Fruit fly (Drosophila melanogaster) whole organism, embryonic: ENCODE data around the gene Rbp.

Experiments used
- CG10321 ChIP-seq: fragments of 200-800 bp; sonication (Bioruptor generic); IDR thresholded peaks from 2 replicates; pipeline ENCODE4 v1.3.6; 2022; ENCODE audit warnings: missing biosample characterization, missing genetic modification characterization
- CG13624 ChIP-seq: fragments of 200-800 bp; sonication (Bioruptor generic); optimal IDR thresholded peaks from 2 replicates; lab custom pipeline; 2016; ENCODE audit warnings: missing biosample characterization, missing genetic modification characterization
- CG14710 ChIP-seq: fragments of 200-800 bp; sonication (Bioruptor generic); optimal IDR thresholded peaks from 3 replicates; lab custom pipeline; 2019; ENCODE audit warnings: missing biosample characterization, mild to moderate bottlenecking, missing genetic modification characterization, moderate library complexity
- CG14860 ChIP-seq: fragments of 200-800 bp; sonication (Bioruptor generic); IDR thresholded peaks from 3 replicates; pipeline ENCODE4 v1.3.6; 2022; ENCODE audit warnings: missing biosample characterization, missing genetic modification characterization; ENCODE audit not compliant: partially characterized antibody
- CG17802 ChIP-seq: fragments of 200-800 bp; sonication (Bioruptor generic); optimal IDR thresholded peaks from 2 replicates; lab custom pipeline; 2018; ENCODE audit warnings: missing biosample characterization, mild to moderate bottlenecking, missing genetic modification characterization, moderate library complexity
- CG30020 ChIP-seq: fragments of 200-800 bp; optimal IDR thresholded peaks from 2 replicates; lab custom pipeline; 2019; ENCODE audit warnings: missing biosample characterization, mild to moderate bottlenecking, missing genetic modification characterization, moderate library complexity
- CG34224 ChIP-seq: fragments of 200-800 bp; sonication (Bioruptor generic); IDR thresholded peaks from 3 replicates; pipeline ENCODE4 v1.3.6; 2022; ENCODE audit warnings: missing biosample characterization, missing genetic modification characterization; ENCODE audit not compliant: partially characterized antibody
- CG4730 ChIP-seq: fragments of 200-800 bp; sonication (Bioruptor generic); IDR thresholded peaks from 2 replicates; pipeline ENCODE4 v1.3.6; 2022; ENCODE audit warnings: missing biosample characterization, missing genetic modification characterization
- CG6683 ChIP-seq: fragments of 200-800 bp; sonication (Bioruptor generic); optimal IDR thresholded peaks from 2 replicates; lab custom pipeline; 2017; ENCODE audit warnings: missing biosample characterization, mild to moderate bottlenecking, missing genetic modification characterization, missing genetic modification reagents
- CG7271 ChIP-seq: fragments of 200-800 bp; sonication (Bioruptor generic); optimal IDR thresholded peaks from 2 replicates; lab custom pipeline; 2018; ENCODE audit warnings: missing biosample characterization, mild to moderate bottlenecking, missing genetic modification characterization, moderate library complexity
- CG7786 ChIP-seq: fragments of 200-800 bp; sonication (Bioruptor generic); optimal IDR thresholded peaks from 2 replicates; lab custom pipeline; 2016; ENCODE audit warnings: missing biosample characterization, missing genetic modification characterization
- CG9876 ChIP-seq: fragments of 200-800 bp; sonication (Bioruptor generic); optimal IDR thresholded peaks from 2 replicates; lab custom pipeline; 2016; ENCODE audit warnings: missing biosample characterization, missing genetic modification characterization
- CrebB ChIP-seq: fragments of 200-800 bp; sonication (Bioruptor generic); optimal IDR thresholded peaks from 3 replicates; lab custom pipeline; 2018; ENCODE audit warnings: missing biosample characterization, mild to moderate bottlenecking, missing genetic modification characterization
- D19A ChIP-seq: fragments of 200-800 bp; optimal IDR thresholded peaks from 3 replicates; lab custom pipeline; 2019; ENCODE audit warnings: missing biosample characterization, mild to moderate bottlenecking, missing genetic modification characterization, moderate library complexity
- Deaf1 ChIP-seq: fragments of 200-800 bp; optimal IDR thresholded peaks from 3 replicates; lab custom pipeline; 2019; ENCODE audit warnings: missing biosample characterization, mild to moderate bottlenecking, missing genetic modification characterization, moderate library complexity
- Dip2 ChIP-seq: fragments of 200-800 bp; sonication (Bioruptor generic); IDR thresholded peaks from 2 replicates; pipeline ENCODE4 v1.3.6; 2022; ENCODE audit warnings: missing biosample characterization, missing genetic modification characterization
- Dip3 ChIP-seq: fragments of 200-800 bp; sonication (Bioruptor generic); optimal IDR thresholded peaks from 3 replicates; lab custom pipeline; 2016; ENCODE audit warnings: missing biosample characterization, missing genetic modification characterization
- E2f1 ChIP-seq: fragments of 200-800 bp; sonication (Bioruptor generic); IDR thresholded peaks from 2 replicates; pipeline ENCODE4 v1.3.6; 2022; ENCODE audit warnings: missing biosample characterization, missing genetic modification characterization
- HLHmδ ChIP-seq: fragments of 200-800 bp; sonication (Bioruptor generic); optimal IDR thresholded peaks from 2 replicates; lab custom pipeline; 2018; ENCODE audit warnings: missing biosample characterization, mild to moderate bottlenecking, missing genetic modification characterization, moderate library complexity
- MESR4 ChIP-seq: fragments of 200-800 bp; sonication (Bioruptor generic); optimal IDR thresholded peaks from 2 replicates; lab custom pipeline; 2018; ENCODE audit warnings: missing biosample characterization, mild to moderate bottlenecking, missing genetic modification characterization, moderate library complexity
- MTF-1 ChIP-seq: fragments of 200-800 bp; sonication (Bioruptor generic); optimal IDR thresholded peaks from 2 replicates; lab custom pipeline; 2018; ENCODE audit warnings: missing biosample characterization, mild to moderate bottlenecking, missing genetic modification characterization, borderline replicate concordance
- NC2β ChIP-seq: fragments of 200-800 bp; sonication (Bioruptor generic); optimal IDR thresholded peaks from 2 replicates; lab custom pipeline; 2016; ENCODE audit warnings: missing biosample characterization, missing genetic modification characterization
- NK7.1 ChIP-seq: fragments of 200-800 bp; sonication (Bioruptor generic); optimal IDR thresholded peaks from 3 replicates; lab custom pipeline; 2016; ENCODE audit warnings: missing biosample characterization, missing genetic modification characterization
- Pdp1 ChIP-seq, 2 experiments: fragments of 200-800 bp; sonication (Bioruptor generic); optimal IDR thresholded peaks; 3 replicates each; lab custom pipeline; 2016; ENCODE audit warnings: missing biosample characterization in 2 of 2, missing genetic modification characterization in 2 of 2, mild to moderate bottlenecking in 1 of 2, moderate library complexity in 1 of 2
- Scr ChIP-seq: fragments of 200-800 bp; sonication (Bioruptor generic); IDR thresholded peaks from 2 replicates; pipeline ENCODE4 v1.3.6; 2022; ENCODE audit warnings: missing biosample characterization, missing genetic modification characterization; ENCODE audit not compliant: partially characterized antibody
- Sry-β ChIP-seq: fragments of 200-800 bp; sonication (Bioruptor generic); optimal IDR thresholded peaks from 2 replicates; lab custom pipeline; 2018; ENCODE audit warnings: missing biosample characterization, mild to moderate bottlenecking, missing genetic modification characterization, moderate library complexity
- ash1 ChIP-seq: fragments of 200-800 bp; sonication (Bioruptor generic); optimal IDR thresholded peaks from 2 replicates; lab custom pipeline; 2018; ENCODE audit warnings: missing biosample characterization, mild to moderate bottlenecking, missing genetic modification characterization
- bbx ChIP-seq: fragments of 200-800 bp; sonication (Bioruptor generic); IDR thresholded peaks from 2 replicates; pipeline ENCODE4 v1.3.6; 2022; ENCODE audit warnings: missing biosample characterization, missing genetic modification characterization; ENCODE audit not compliant: partially characterized antibody
- btn ChIP-seq: fragments of 200-800 bp; sonication (Bioruptor generic); optimal IDR thresholded peaks from 2 replicates; lab custom pipeline; 2016; ENCODE audit warnings: missing biosample characterization, missing genetic modification characterization
- cas ChIP-seq: fragments of 200-800 bp; sonication (Bioruptor generic); IDR thresholded peaks from 2 replicates; pipeline ENCODE4 v1.3.6; 2022; ENCODE audit warnings: missing biosample characterization, missing genetic modification characterization
- chif ChIP-seq, 2 experiments: fragments of 200-800 bp; sonication (Bioruptor generic); optimal IDR thresholded peaks; 3 replicates each; lab custom pipeline; 2016; ENCODE audit warnings: missing biosample characterization in 2 of 2, missing genetic modification characterization in 2 of 2
- gcm2 ChIP-seq: fragments of 200-800 bp; sonication (Bioruptor generic); optimal IDR thresholded peaks from 2 replicates; lab custom pipeline; 2016; ENCODE audit warnings: missing biosample characterization, missing genetic modification characterization
- gsb ChIP-seq: fragments of 200-800 bp; sonication (Bioruptor generic); IDR thresholded peaks from 2 replicates; pipeline ENCODE4 v1.3.6; 2022; ENCODE audit warnings: missing biosample characterization, missing genetic modification characterization
- gsb-n ChIP-seq: fragments of 200-800 bp; sonication (Bioruptor generic); optimal IDR thresholded peaks from 3 replicates; lab custom pipeline; 2018; ENCODE audit warnings: missing biosample characterization, mild to moderate bottlenecking, missing genetic modification characterization
- h ChIP-seq: fragments of >200 bp; optimal IDR thresholded peaks from 2 replicates; lab custom pipeline; 2017
- klu ChIP-seq: fragments of 200-800 bp; sonication (Bioruptor generic); IDR thresholded peaks from 2 replicates; pipeline ENCODE4 v1.3.6; 2022; ENCODE audit warnings: missing biosample characterization, missing genetic modification characterization
- luna ChIP-seq: fragments of 200-800 bp; sonication (Bioruptor generic); optimal IDR thresholded peaks from 2 replicates; lab custom pipeline; 2016; ENCODE audit warnings: missing biosample characterization, missing genetic modification characterization
- odd ChIP-seq: fragments of 200-800 bp; sonication (Bioruptor generic); optimal IDR thresholded peaks from 2 replicates; lab custom pipeline; 2017; ENCODE audit warnings: missing biosample characterization, mild to moderate bottlenecking, missing genetic modification characterization
- pan ChIP-seq, 4 experiments: fragments of >200 bp in 3 of 4; fragments of 200-800 bp in 1 of 4; sonication (Bioruptor generic) in 1 of 4; optimal IDR thresholded peaks in 3 of 4; IDR thresholded peaks in 1 of 4; 2 replicates each; pipeline versions ENCODE4 v1.3.6 to Lab custom; 2017 to 2022; ENCODE audit warnings: missing biosample characterization in 2 of 4, missing genetic modification characterization in 2 of 4, mixed read lengths in 1 of 4
- pb ChIP-seq: fragments of 200-800 bp; sonication (Bioruptor generic); optimal IDR thresholded peaks from 3 replicates; lab custom pipeline; 2016; ENCODE audit warnings: missing biosample characterization, missing genetic modification characterization
- pfk ChIP-seq: fragments of 200-800 bp; sonication (Bioruptor generic); optimal IDR thresholded peaks from 2 replicates; lab custom pipeline; 2018; ENCODE audit warnings: missing biosample characterization, mild to moderate bottlenecking, missing genetic modification characterization, moderate library complexity
- psq ChIP-seq: fragments of 200-800 bp; sonication (Bioruptor generic); optimal IDR thresholded peaks from 2 replicates; lab custom pipeline; 2017; ENCODE audit warnings: missing biosample characterization, missing genetic modification characterization
- sc ChIP-seq, 3 experiments: fragments of >200 bp in 2 of 3; fragments of 200-800 bp in 1 of 3; sonication (Bioruptor generic) in 1 of 3; optimal IDR thresholded peaks; 2 replicates in 2 of 3; 3 replicates in 1 of 3; lab custom pipeline; 2017; ENCODE audit warnings: mild to moderate bottlenecking in 1 of 3, missing biosample characterization in 1 of 3, missing genetic modification characterization in 1 of 3, missing genetic modification reagents in 1 of 3
- seq ChIP-seq: fragments of 200-800 bp; sonication (Bioruptor generic); IDR thresholded peaks from 2 replicates; pipeline ENCODE4 v1.3.6; 2022; ENCODE audit warnings: missing biosample characterization, missing genetic modification characterization
- slou ChIP-seq: fragments of 200-800 bp; sonication (Bioruptor generic); optimal IDR thresholded peaks from 3 replicates; lab custom pipeline; 2016; ENCODE audit warnings: missing biosample characterization, missing genetic modification characterization
- sqz ChIP-seq: fragments of 200-800 bp; sonication (Bioruptor generic); optimal IDR thresholded peaks from 3 replicates; lab custom pipeline; 2018; ENCODE audit warnings: missing biosample characterization, mild to moderate bottlenecking, missing genetic modification characterization
- stwl ChIP-seq: fragments of 200-800 bp; sonication (Bioruptor generic); optimal IDR thresholded peaks from 3 replicates; lab custom pipeline; 2018; ENCODE audit warnings: missing biosample characterization, mild to moderate bottlenecking, missing genetic modification characterization, moderate library complexity
- trem ChIP-seq: fragments of 200-800 bp; optimal IDR thresholded peaks from 3 replicates; lab custom pipeline; 2019; ENCODE audit warnings: missing biosample characterization, mild to moderate bottlenecking, missing genetic modification characterization, moderate library complexity
- tx ChIP-seq: fragments of 200-800 bp; sonication (Bioruptor generic); optimal IDR thresholded peaks from 2 replicates; lab custom pipeline; 2016; ENCODE audit warnings: missing biosample characterization, missing genetic modification characterization
- zf30C ChIP-seq: fragments of 200-800 bp; sonication (Bioruptor generic); optimal IDR thresholded peaks from 3 replicates; lab custom pipeline; 2018; ENCODE audit warnings: missing biosample characterization, mild to moderate bottlenecking, missing genetic modification characterization

The Rbp gene

dm6 chr3R:15361490-15361889 is 12.9 kb upstream of the Rbp start, which contains the start of the genes Cog2 and Trax (continued):
- TF ChIP-seq CG13624 (GFP tag; lab: Kevin White, UChicago) (no peak), MESR4 (GFP tag; lab: Kevin White, UChicago) (peak; percentile 54), psq (GFP tag; lab: Kevin White, UChicago) (no peak), E2f1 (no peak), Scr (GFP tag; lab: Robert Waterston, UW) (peak; percentile 92), h (lab: Kevin White, UChicago) (no peak), trem (tag; lab: Kevin White, UChicago) (no peak), zf30C (GFP tag; lab: Kevin White, UChicago) (no peak), NC2β (no peak), Sry-β (no peak), cas (no peak), chif (GFP tag; optimal IDR thresholded peaks at IDR 0.05; lab: Kevin White, UChicago) (no peak), seq (no peak), stwl (peak; percentile 39), CG6683 (GFP tag; lab: Kevin White, UChicago) (no peak), sc (optimal IDR thresholded peaks at IDR 0.05; lab: Kevin White, UChicago) (no peak), sc (GFP tag; optimal IDR thresholded peaks at IDR 0.05; lab: Kevin White, UChicago) (no peak), gsb-n (tag; lab: Kevin White, UChicago) (no peak), CrebB (tag; lab: Kevin White, UChicago) (no peak), Dip2 (GFP tag; lab: Robert Waterston, UW) (no peak), Pdp1 (GFP tag; optimal IDR thresholded peaks at IDR 0.05; lab: Kevin White, UChicago) (no peak), pfk (GFP tag; lab: Kevin White, UChicago) (no peak), CG34224 (peak; percentile 94), klu (GFP tag; lab: Robert Waterston, UW) (no peak), sqz (GFP tag; lab: Kevin White, UChicago) (no peak), tx (GFP tag; lab: Kevin White, UChicago) (no peak), Deaf1 (tag; lab: Kevin White, UChicago) (no peak), CG14860 (peak; percentile 72), pb (GFP tag; lab: Kevin White, UChicago) (no peak), D19A (no peak), MTF-1 (GFP tag; lab: Kevin White, UChicago) (no peak), odd (GFP tag; lab: Kevin White, UChicago) (no peak), CG14710 (tag; lab: Kevin White, UChicago) (no peak), Dip3 (GFP tag; lab: Kevin White, UChicago) (no peak), gsb (no peak), CG7786 (GFP tag; lab: Kevin White, UChicago) (no peak), ash1 (no peak), CG7271 (tag; lab: Kevin White, UChicago) (no peak), gcm2 (GFP tag; lab: Kevin White, UChicago) (no peak), HLHmδ (GFP tag; lab: Kevin White, UChicago) (no peak), pan (optimal IDR thresholded peaks at IDR 0.05; lab: Kevin White, UChicago) (no peak), pan (GFP tag; optimal IDR thresholded peaks at IDR 0.05 in 1 of 2, IDR thresholded peaks at IDR 0.05 in 1 of 2) (no peak), luna (GFP tag; lab: Kevin White, UChicago) (no peak), CG17802 (no peak), NK7.1 (GFP tag; lab: Kevin White, UChicago) (no peak), CG9876 (no peak), bbx (GFP tag; lab: Robert Waterston, UW) (peak; percentile 93), slou (no peak), CG30020 (tag; lab: Kevin White, UChicago) (no peak), btn (no peak), CG10321 (GFP tag; lab: Robert Waterston, UW) (no peak), CG4730 (GFP tag; lab: Robert Waterston, UW) (no peak)
